Fruit fly (Drosophila melanogaster): Measurements from ENCODE around the gene Cyp4d14.

Gene Cyp4d14

DNA sequence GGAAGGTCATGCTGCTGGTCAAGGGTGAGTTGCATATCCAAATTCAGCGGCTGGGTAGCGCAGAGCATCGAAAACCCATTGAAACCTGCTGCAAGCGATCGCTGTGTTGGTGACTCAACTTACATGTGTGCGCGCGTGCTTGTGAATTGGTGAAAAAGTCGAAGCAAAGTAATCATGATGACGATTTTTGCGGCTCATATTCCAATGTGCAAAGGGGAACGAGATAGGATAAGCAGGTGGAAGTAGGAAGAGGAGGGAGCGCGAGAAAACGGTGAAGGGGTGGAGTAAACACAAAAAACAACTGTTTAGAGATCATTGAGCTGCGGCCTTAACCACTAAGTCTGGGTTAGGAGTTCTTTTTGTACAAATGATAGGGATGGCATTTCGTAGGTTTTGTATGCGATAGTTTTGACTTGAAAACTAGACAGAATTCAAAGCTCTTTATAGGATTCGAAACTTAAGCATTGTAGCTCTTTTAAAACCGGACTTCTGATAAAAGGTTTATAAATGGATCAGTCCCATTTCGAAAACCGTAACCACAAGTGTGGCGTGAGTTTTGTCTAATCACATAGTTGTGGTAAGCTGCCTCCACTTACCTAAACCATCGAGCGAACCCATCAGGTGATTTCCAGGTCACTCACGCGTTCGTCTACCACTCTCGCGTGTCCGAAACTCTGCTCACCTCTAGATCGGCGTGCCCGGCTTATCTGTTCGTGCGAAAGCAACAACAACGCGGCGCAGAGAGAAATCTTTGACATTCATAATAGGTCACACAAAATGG, 29.2 kb downstream of the Cyp4d14 start:
- TF ChIP-seq CG6854 (GFP tag; optimal IDR thresholded peaks at IDR 0.05), result no peak
- peak; percentile 65 for TF ChIP-seq Sox102F (GFP tag; optimal IDR thresholded peaks at IDR 0.05)
- no peak for TF ChIP-seq CG16779 (tag; optimal IDR thresholded peaks at IDR 0.05)
- peak; percentile 60 for TF ChIP-seq CG8119 (GFP tag; IDR thresholded peaks at IDR 0.05)
- TF ChIP-seq CG6163 (GFP tag; IDR thresholded peaks at IDR 0.05), result no peak
- peak; percentile 13 for TF ChIP-seq dsx (GFP tag; optimal IDR thresholded peaks at IDR 0.05; ENCODE audit: poor library complexity, severe bottlenecking)
- peak; percentile 89 for TF ChIP-seq Eip78C (GFP tag)
- peak; percentile 12 for TF ChIP-seq CG10669 (GFP tag; optimal IDR thresholded peaks at IDR 0.05)
- TF ChIP-seq fkh (GFP tag; optimal IDR thresholded peaks at IDR 0.05), result peak; percentile 5
- TF ChIP-seq fd85E (GFP tag; optimal IDR thresholded peaks at IDR 0.05), result no peak
- peak; percentile 57 for TF ChIP-seq net (GFP tag; optimal IDR thresholded peaks at IDR 0.05)
- peak; percentile 65 for TF ChIP-seq Ets21C (GFP tag; optimal IDR thresholded peaks at IDR 0.05)
- TF ChIP-seq CG9139 (GFP tag; optimal IDR thresholded peaks at IDR 0.05), result no peak
- peak; percentile 76 for TF ChIP-seq esn (GFP tag; optimal IDR thresholded peaks at IDR 0.05)
- TF ChIP-seq Hr4 (GFP tag; optimal IDR thresholded peaks at IDR 0.05), result peak; percentile 52
- TF ChIP-seq achi (GFP tag; optimal IDR thresholded peaks at IDR 0.05), result peak; percentile 37
- peak; percentile 30 for TF ChIP-seq Ets96B (tag; optimal IDR thresholded peaks at IDR 0.05)
- TF ChIP-seq svp (GFP tag), result peak; percentile 90
- TF ChIP-seq topi (GFP tag; optimal IDR thresholded peaks at IDR 0.05), result peak; percentile 67
- peak; percentile 51 for TF ChIP-seq CG3919 (GFP tag; optimal IDR thresholded peaks at IDR 0.05)
- peak; percentile 45 for TF ChIP-seq CG7368 (GFP tag; optimal IDR thresholded peaks at IDR 0.05)
- peak in 1 of 2 experiments; percentile 47 for TF ChIP-seq salr (GFP tag; optimal IDR thresholded peaks at IDR 0.05)
- TF ChIP-seq Eip93F (GFP tag; optimal IDR thresholded peaks at IDR 0.05), result no peak
- TF ChIP-seq spab (GFP tag; optimal IDR thresholded peaks at IDR 0.05), result peak; percentile 4
- peak; percentile 47 for TF ChIP-seq Sox14 (GFP tag; optimal IDR thresholded peaks at IDR 0.05)
- TF ChIP-seq CG4318 (GFP tag; optimal IDR thresholded peaks at IDR 0.05), result peak; percentile 52
- peak; percentile 49; the same call in 1 of the 2 replicates for TF ChIP-seq Gug (GFP tag; IDR thresholded peaks at IDR 0.05)
- peak; percentile 45 for TF ChIP-seq fd59A (GFP tag; optimal IDR thresholded peaks at IDR 0.05)
- peak; percentile 2 for TF ChIP-seq CG1621 (tag; optimal IDR thresholded peaks at IDR 0.05)
- peak; percentile 62 for TF ChIP-seq acj6 (GFP tag; optimal IDR thresholded peaks at IDR 0.05)
- peak; percentile 64 for TF ChIP-seq Met (GFP tag; optimal IDR thresholded peaks at IDR 0.05)
- peak; percentile 62 for TF ChIP-seq CG15336 (GFP tag; IDR thresholded peaks at IDR 0.05)
- TF ChIP-seq CG31627 (GFP tag; optimal IDR thresholded peaks at IDR 0.05), result peak; percentile 65
- TF ChIP-seq CG32006 (GFP tag; optimal IDR thresholded peaks at IDR 0.05), result peak; percentile 67
- peak; percentile 66 for TF ChIP-seq Smox (GFP tag; optimal IDR thresholded peaks at IDR 0.05)
- TF ChIP-seq ss (GFP tag; optimal IDR thresholded peaks at IDR 0.05), result peak; percentile 37 to 61
- peak; percentile 47 for TF ChIP-seq CG10631 (GFP tag; optimal IDR thresholded peaks at IDR 0.05)
- TF ChIP-seq Hr38 (GFP tag; optimal IDR thresholded peaks at IDR 0.05), result no peak
- peak; percentile 62 for TF ChIP-seq pdm3 (GFP tag; optimal IDR thresholded peaks at IDR 0.05)
- peak; percentile 40 for TF ChIP-seq vri (GFP tag; optimal IDR thresholded peaks at IDR 0.05)
- TF ChIP-seq CG6276 (GFP tag; optimal IDR thresholded peaks at IDR 0.05), result peak; percentile 10
- TF ChIP-seq Sox15 (GFP tag; optimal IDR thresholded peaks at IDR 0.05), result peak; percentile 41
- TF ChIP-seq lz (GFP tag; optimal IDR thresholded peaks at IDR 0.05), result peak; percentile 73
- TF ChIP-seq CG11762 (GFP tag; optimal IDR thresholded peaks at IDR 0.05; ENCODE audit: insufficient read depth), result peak; percentile 39
- TF ChIP-seq Blimp-1 (GFP tag; optimal IDR thresholded peaks at IDR 0.05), result no peak
- TF ChIP-seq eg (GFP tag; IDR thresholded peaks at IDR 0.05), result peak; percentile 47; the same call in 2 of the 3 replicates
- peak; percentile 9 for TF ChIP-seq CG8632 (GFP tag; optimal IDR thresholded peaks at IDR 0.05)
- peak; percentile 66 for TF ChIP-seq Eip75B (GFP tag; optimal IDR thresholded peaks at IDR 0.05)
- TF ChIP-seq OdsH (GFP tag; optimal IDR thresholded peaks at IDR 0.05), result peak; percentile 59
- peak; percentile 78 for TF ChIP-seq Hr39 (GFP tag; optimal IDR thresholded peaks at IDR 0.05)
